Worm (Caenorhabditis elegans) whole organism, mixed stage, embryonic: Measurements from ENCODE around the gene C03E10.3.

ENCODE experiments used
- bed-3 ChIP-seq: fragments of 200-800 bp; sonication (Bioruptor generic); optimal IDR thresholded peaks from 3 replicates; lab custom pipeline; 2018; ENCODE audit warnings: mild to moderate bottlenecking, missing genetic modification characterization, moderate library complexity, missing compliant biosample characterization
- ceh-39 ChIP-seq: fragments of 150-350 bp; optimal IDR thresholded peaks from 2 replicates; lab custom pipeline; 2014; ENCODE audit warnings: missing biosample characterization, missing genetic modification characterization
- ces-1 ChIP-seq: fragments of 150-350 bp; optimal IDR thresholded peaks from 2 replicates; lab custom pipeline; 2014; ENCODE audit warnings: missing biosample characterization, missing genetic modification reagents, missing genetic modification characterization
- cnd-1 ChIP-seq: fragments of 200-800 bp; sonication (Bioruptor generic); optimal IDR thresholded peaks from 2 replicates; lab custom pipeline; 2018; ENCODE audit warnings: mild to moderate bottlenecking, missing genetic modification characterization, missing compliant biosample characterization
- drap-1 ChIP-seq: fragments of 200-800 bp; sonication (Bioruptor generic); optimal IDR thresholded peaks from 3 replicates; lab custom pipeline; 2018; ENCODE audit warnings: mild to moderate bottlenecking, missing genetic modification characterization, missing compliant biosample characterization
- elt-3 ChIP-seq: fragments of 150-350 bp; optimal IDR thresholded peaks from 2 replicates; lab custom pipeline; 2014; ENCODE audit warnings: missing biosample characterization, missing genetic modification characterization
- flh-1 ChIP-seq: fragments of 200-800 bp; sonication (Bioruptor generic); optimal IDR thresholded peaks from 2 replicates; lab custom pipeline; 2018; ENCODE audit warnings: mild to moderate bottlenecking, missing genetic modification characterization, moderate library complexity, missing compliant biosample characterization
- ham-2 ChIP-seq: fragments of 200-800 bp; sonication (Bioruptor generic); optimal IDR thresholded peaks from 2 replicates; lab custom pipeline; 2018; ENCODE audit warnings: mild to moderate bottlenecking, missing genetic modification characterization, missing compliant biosample characterization
- hlh-1 ChIP-seq: fragments of 150-350 bp; optimal IDR thresholded peaks from 2 replicates; lab custom pipeline; 2014; ENCODE audit warnings: missing biosample characterization, missing genetic modification reagents, missing genetic modification characterization
- lin-13 ChIP-seq: fragments of 150-350 bp; optimal IDR thresholded peaks from 2 replicates; lab custom pipeline; 2014; ENCODE audit warnings: missing biosample characterization, missing genetic modification characterization
- lin-32 ChIP-seq: fragments of 200-800 bp; sonication (Bioruptor generic); optimal IDR thresholded peaks from 2 replicates; lab custom pipeline; 2018; ENCODE audit warnings: mild to moderate bottlenecking, missing genetic modification characterization, missing compliant biosample characterization
- lsy-2 ChIP-seq: fragments of 150-350 bp; optimal IDR thresholded peaks from 2 replicates; lab custom pipeline; 2014; ENCODE audit warnings: missing biosample characterization, missing genetic modification characterization
- mep-1 ChIP-seq: fragments of 150-350 bp; optimal IDR thresholded peaks from 2 replicates; lab custom pipeline; 2017; ENCODE audit warnings: missing biosample characterization, missing genetic modification reagents, missing genetic modification characterization, inconsistent platforms
- mls-2 ChIP-seq: sonication (generic microtip); optimal IDR thresholded peaks from 2 replicates; lab custom pipeline; 2016; ENCODE audit warnings: mild to moderate bottlenecking, missing genetic modification characterization, moderate library complexity, missing compliant biosample characterization
- nhr-12 ChIP-seq: fragments of 150-350 bp; optimal IDR thresholded peaks from 2 replicates; lab custom pipeline; 2014; ENCODE audit warnings: missing biosample characterization, missing genetic modification characterization
- nhr-2 ChIP-seq: fragments of 150-350 bp; optimal IDR thresholded peaks from 2 replicates; lab custom pipeline; 2014; ENCODE audit warnings: missing biosample characterization, missing genetic modification characterization
- nhr-237 ChIP-seq: fragments of 150-350 bp; optimal IDR thresholded peaks from 2 replicates; lab custom pipeline; 2014; ENCODE audit warnings: missing biosample characterization, missing genetic modification characterization
- nhr-28 ChIP-seq: fragments of 150-350 bp; optimal IDR thresholded peaks from 2 replicates; lab custom pipeline; 2014; ENCODE audit warnings: missing biosample characterization, missing genetic modification characterization
- nhr-76 ChIP-seq: sonication (generic microtip); optimal IDR thresholded peaks from 2 replicates; lab custom pipeline; 2017; ENCODE audit warnings: missing biosample characterization, missing genetic modification characterization
- pha-4 ChIP-seq: fragments of 150-350 bp; optimal IDR thresholded peaks from 2 replicates; lab custom pipeline; 2018; ENCODE audit warnings: missing biosample characterization, missing genetic modification reagents, missing genetic modification characterization
- sem-2 ChIP-seq: fragments of 200-800 bp; sonication (Bioruptor generic); optimal IDR thresholded peaks from 2 replicates; lab custom pipeline; 2018; ENCODE audit warnings: mild to moderate bottlenecking, missing genetic modification characterization, missing compliant biosample characterization
- unc-39 ChIP-seq: fragments of 150-350 bp; optimal IDR thresholded peaks from 2 replicates; lab custom pipeline; 2014; ENCODE audit warnings: missing biosample characterization, missing genetic modification characterization
- unc-62 ChIP-seq: fragments of 150-350 bp; optimal IDR thresholded peaks from 2 replicates; lab custom pipeline; 2014; ENCODE audit warnings: missing biosample characterization, missing genetic modification reagents, missing genetic modification characterization
- ztf-11 ChIP-seq: fragments of 150-350 bp; optimal IDR thresholded peaks from 2 replicates; lab custom pipeline; 2014; ENCODE audit warnings: missing biosample characterization, missing genetic modification characterization

Gene C03E10.3

DNA sequence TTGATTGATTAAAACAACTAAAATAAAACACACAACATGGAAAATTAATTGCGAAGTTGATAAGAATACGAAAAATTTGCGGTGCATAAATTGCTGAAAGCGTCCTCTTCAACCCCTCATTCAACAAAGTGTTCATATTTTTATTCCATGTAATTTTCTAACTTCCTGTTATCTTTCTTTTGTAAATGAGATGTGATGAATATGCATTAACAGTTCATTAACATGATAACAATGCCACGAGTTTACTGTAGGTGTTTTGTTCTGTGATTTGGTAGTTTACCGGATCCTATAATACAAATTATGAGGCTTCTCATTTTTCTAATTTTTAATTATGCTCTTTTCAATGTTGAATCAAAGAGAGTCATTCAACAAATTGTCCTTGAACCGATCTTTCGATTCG is 42.9 kb downstream of the C03E10.3 start, which contains the start of gene F47G9.6:
Gene F47G9.6 (plus strand): TSS at position 301 of the 400 bp plus-strand sequence.
- TF ChIP-seq lsy-2 (tag; lab: Kevin White, UChicago) (no peak), lin-13 (tag; lab: Kevin White, UChicago) (no peak), cnd-1 (tag; lab: Kevin White, UChicago) (no peak), mls-2 (no peak), mep-1 (tag; lab: Kevin White, UChicago) (no peak), nhr-237 (tag; lab: Kevin White, UChicago) (no peak), flh-1 (GFP tag; lab: Kevin White, UChicago) (no peak), nhr-12 (no peak), sem-2 (no peak), drap-1 (no peak), ham-2 (GFP tag; lab: Kevin White, UChicago) (no peak), unc-39 (tag; lab: Kevin White, UChicago) (no peak), ceh-39 (tag; lab: Kevin White, UChicago) (no peak)

DNA sequence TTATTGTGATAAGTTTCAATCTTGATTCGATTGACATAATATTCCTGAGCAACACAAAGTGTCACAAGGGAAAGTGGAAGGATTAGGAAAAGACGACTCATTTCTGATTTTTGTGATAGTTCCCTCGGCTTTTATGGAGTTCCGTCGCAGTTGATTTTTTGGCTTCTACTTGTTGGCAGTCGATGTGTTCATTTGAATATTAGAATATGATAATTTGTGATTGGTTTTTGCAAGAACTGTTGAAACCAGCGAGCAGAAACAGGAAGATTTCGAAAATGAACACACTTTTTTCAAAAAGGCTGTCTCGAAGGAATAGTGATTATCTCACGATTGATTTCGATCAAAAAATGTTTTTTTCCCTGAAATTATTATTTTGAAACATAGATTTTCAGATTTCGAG is 48.0 kb downstream of the C03E10.3 start, which contains the start of gene T02E9.6:
Gene T02E9.6 (minus strand): TSS at position 101 of the 400 bp plus-strand sequence.
- no peak for TF ChIP-seq sem-2
- no peak for TF ChIP-seq bed-3 (GFP tag; lab: Kevin White, UChicago)
- no peak for TF ChIP-seq ztf-11
- no peak for TF ChIP-seq nhr-12
- no peak for TF ChIP-seq hlh-1 (tag; lab: Kevin White, UChicago)
- TF ChIP-seq nhr-76, result no peak
- TF ChIP-seq nhr-28 (tag; lab: Kevin White, UChicago), result no peak
- no peak for TF ChIP-seq nhr-2 (tag; lab: Kevin White, UChicago)
- TF ChIP-seq elt-3 (tag; lab: Kevin White, UChicago), result no peak
- TF ChIP-seq unc-39 (tag; lab: Kevin White, UChicago), result no peak
- no peak for TF ChIP-seq pha-4 (tag; lab: Kevin White, UChicago)
- TF ChIP-seq, all 35 proteins: peak for 0

DNA sequence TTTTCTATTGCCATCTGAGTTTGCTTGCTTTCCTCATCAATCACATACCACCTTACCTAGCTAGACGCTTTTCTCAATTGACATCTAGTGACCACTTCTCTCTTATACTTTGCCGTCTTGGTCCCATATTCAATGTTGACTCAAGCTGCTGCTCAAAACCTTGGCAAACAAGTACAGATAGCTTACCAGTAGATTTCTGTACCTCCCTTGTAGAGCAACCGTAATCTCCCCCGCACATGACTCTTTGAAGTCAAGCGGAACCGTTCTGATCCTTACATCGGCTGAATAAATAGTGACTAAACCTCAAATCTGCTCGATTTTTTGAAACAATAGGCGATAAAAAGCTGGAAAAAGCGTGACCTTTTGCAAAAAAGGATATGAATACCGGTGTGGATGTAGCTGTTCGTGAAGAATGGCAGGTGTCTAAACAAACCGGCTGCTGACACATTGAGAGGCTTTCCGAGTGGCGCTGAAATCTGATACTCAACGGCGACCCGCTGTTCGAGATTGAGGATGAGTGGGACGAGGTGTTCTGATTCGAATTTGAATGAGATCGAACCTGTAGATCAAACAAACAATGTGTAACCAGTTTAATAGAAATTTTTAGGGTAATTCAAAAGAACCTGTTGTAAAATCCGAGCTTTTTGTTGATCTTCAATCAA is 49.7 kb downstream of the C03E10.3 start:
- TF ChIP-seq pha-4 (tag; lab: Kevin White, UChicago) (peak; percentile 4), mls-2 (no peak), nhr-2 (tag; lab: Kevin White, UChicago) (peak; percentile 8)
- TF ChIP-seq, all 35 proteins: peak for 2

DNA sequence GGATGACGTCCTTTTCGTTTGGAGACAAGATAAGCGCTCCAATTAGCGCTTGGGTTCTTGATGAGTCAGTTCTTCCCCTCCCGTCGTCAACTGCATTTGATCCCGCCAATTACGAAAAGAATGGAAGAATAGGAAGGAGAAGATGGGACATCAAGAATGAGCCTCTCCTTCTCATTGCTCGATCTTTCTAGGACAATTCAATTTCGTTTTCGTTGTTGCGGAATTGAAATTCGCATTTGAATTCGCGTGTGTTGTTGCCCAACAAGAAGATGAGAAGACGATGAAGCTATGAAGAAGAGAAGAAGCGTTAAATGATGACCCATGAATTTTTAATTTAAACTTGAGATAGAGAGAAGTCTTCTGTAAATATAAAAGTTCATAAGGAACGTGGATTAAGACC is 50.7 kb downstream of the C03E10.3 start:
- TF ChIP-seq elt-3 (tag; lab: Kevin White, UChicago), result no peak
- no peak for TF ChIP-seq unc-62 (GFP tag; lab: Kevin White, UChicago)
- no peak for TF ChIP-seq cnd-1 (tag; lab: Kevin White, UChicago)
- TF ChIP-seq ztf-11, result no peak
- TF ChIP-seq lin-32 (GFP tag; lab: Kevin White, UChicago), result no peak
- TF ChIP-seq ces-1 (GFP tag; lab: Kevin White, UChicago), result peak; percentile 91
